Fruit fly (Drosophila melanogaster): Measurements from ENCODE around the gene CG34427.

Gene CG34427

DNA sequence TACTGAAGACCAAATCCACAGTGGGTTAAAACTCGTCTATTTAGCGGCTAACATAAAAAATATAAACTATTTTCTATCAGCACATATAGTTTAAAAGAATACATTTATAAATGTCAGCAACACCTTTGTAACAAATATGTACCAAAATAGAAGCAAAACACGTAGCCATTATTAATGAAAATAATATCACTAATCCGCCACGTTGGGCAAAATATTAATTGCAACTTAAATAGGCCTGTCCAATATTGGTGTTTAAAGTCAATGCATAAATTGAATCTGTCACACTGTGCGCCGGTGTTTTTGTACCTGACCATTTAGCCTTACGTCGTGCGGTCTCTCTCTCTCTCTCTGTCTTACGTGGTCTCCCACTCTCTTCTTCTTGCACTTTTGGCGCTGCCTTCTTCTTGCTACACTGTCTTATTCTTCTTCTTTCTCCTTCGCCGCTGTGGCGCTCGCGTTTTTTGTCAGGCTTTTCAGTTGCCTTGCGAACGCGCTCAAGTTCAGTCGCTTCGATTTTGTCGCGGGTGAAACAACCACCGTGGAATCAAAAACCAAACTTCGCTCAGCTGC, 38.5 kb upstream of the CG34427 start:
- TF ChIP-seq dsf (GFP tag; optimal IDR thresholded peaks at IDR 0.05; ENCODE audit: borderline replicate concordance): peak; percentile 82
- TF ChIP-seq usp (GFP tag; optimal IDR thresholded peaks at IDR 0.05): no peak
- peak; percentile 68 for TF ChIP-seq GATAd (GFP tag; optimal IDR thresholded peaks at IDR 0.05)
- TF ChIP-seq pan (optimal IDR thresholded peaks at IDR 0.05): no peak
- TF ChIP-seq sv (GFP tag; optimal IDR thresholded peaks at IDR 0.05): peak; percentile 99
- no peak for TF ChIP-seq lola (GFP tag; optimal IDR thresholded peaks at IDR 0.05)
- TF ChIP-seq woc (GFP tag; optimal IDR thresholded peaks at IDR 0.05): peak; percentile 97
- TF ChIP-seq sage (GFP tag; optimal IDR thresholded peaks at IDR 0.05): peak; percentile 93
- TF ChIP-seq Hnf4 (GFP tag; optimal IDR thresholded peaks at IDR 0.05): peak; percentile 93
- peak; percentile 87 for TF ChIP-seq CG32264 (GFP tag; optimal IDR thresholded peaks at IDR 0.05)
- TF ChIP-seq Hr78 (GFP tag; optimal IDR thresholded peaks at IDR 0.05): no peak
- TF ChIP-seq h (GFP tag; optimal IDR thresholded peaks at IDR 0.05): peak; percentile 98
- peak; percentile 76 for TF ChIP-seq Hr83 (GFP tag; optimal IDR thresholded peaks at IDR 0.05; ENCODE audit: poor library complexity, severe bottlenecking)
- TF ChIP-seq rgr (GFP tag; optimal IDR thresholded peaks at IDR 0.05): peak; percentile 97
- peak; percentile 98 for TF ChIP-seq CG9705 (GFP tag; optimal IDR thresholded peaks at IDR 0.05)
- peak; percentile 98 for TF ChIP-seq ey (GFP tag; optimal IDR thresholded peaks at IDR 0.05)
- TF ChIP-seq fru (GFP tag; optimal IDR thresholded peaks at IDR 0.05): peak; percentile 98
- TF ChIP-seq Vsx2 (GFP tag; optimal IDR thresholded peaks at IDR 0.05; ENCODE audit: partially characterized antibody): peak; percentile 87
- TF ChIP-seq psq (GFP tag; optimal IDR thresholded peaks at IDR 0.05): peak; percentile 96
- peak; percentile 98 for TF ChIP-seq Sp1 (GFP tag; optimal IDR thresholded peaks at IDR 0.05)
- no peak for TF ChIP-seq jim (GFP tag; optimal IDR thresholded peaks at IDR 0.05)
- TF ChIP-seq dl (GFP tag; optimal IDR thresholded peaks at IDR 0.05; ENCODE audit: insufficient read depth in 1 of 2, partially characterized antibody in 2 of 2): peak; percentile 9 to 73
- TF ChIP-seq Rel (GFP tag; optimal IDR thresholded peaks at IDR 0.05): peak; percentile 86
- peak; percentile 78 for TF ChIP-seq Rel (tag; optimal IDR thresholded peaks at IDR 0.05)
- TF ChIP-seq N (GFP tag; optimal IDR thresholded peaks at IDR 0.05): no peak
- peak; percentile 41 for TF ChIP-seq Dif (GFP tag; optimal IDR thresholded peaks at IDR 0.05; ENCODE audit: partially characterized antibody)
- peak; percentile 70 for TF ChIP-seq CrebA (GFP tag; optimal IDR thresholded peaks at IDR 0.05; ENCODE audit: borderline replicate concordance)
- TF ChIP-seq Myc (optimal IDR thresholded peaks at IDR 0.05): no peak
- TF ChIP-seq Mio (GFP tag; optimal IDR thresholded peaks at IDR 0.05): peak; percentile 84
- TF ChIP-seq Dfd (GFP tag; optimal IDR thresholded peaks at IDR 0.05): no peak
- no peak for TF ChIP-seq Abd-B (GFP tag; optimal IDR thresholded peaks at IDR 0.05)
- TF ChIP-seq brk (GFP tag; optimal IDR thresholded peaks at IDR 0.05): peak; percentile 94
- peak; percentile 98 for TF ChIP-seq dmrt93B (GFP tag; optimal IDR thresholded peaks at IDR 0.05)
- peak; percentile 97 for TF ChIP-seq br (GFP tag; optimal IDR thresholded peaks at IDR 0.05)
- TF ChIP-seq HLH106 (tag; optimal IDR thresholded peaks at IDR 0.05): peak; percentile 98
- TF ChIP-seq OdsH (GFP tag; optimal IDR thresholded peaks at IDR 0.05): peak; percentile 98
- TF ChIP-seq tai (GFP tag; optimal IDR thresholded peaks at IDR 0.05): peak; percentile 94
- TF ChIP-seq Jra (GFP tag; optimal IDR thresholded peaks at IDR 0.05): peak; percentile 89
- peak; percentile 86 to 97 for TF ChIP-seq foxo (GFP tag; optimal IDR thresholded peaks at IDR 0.05)

DNA sequence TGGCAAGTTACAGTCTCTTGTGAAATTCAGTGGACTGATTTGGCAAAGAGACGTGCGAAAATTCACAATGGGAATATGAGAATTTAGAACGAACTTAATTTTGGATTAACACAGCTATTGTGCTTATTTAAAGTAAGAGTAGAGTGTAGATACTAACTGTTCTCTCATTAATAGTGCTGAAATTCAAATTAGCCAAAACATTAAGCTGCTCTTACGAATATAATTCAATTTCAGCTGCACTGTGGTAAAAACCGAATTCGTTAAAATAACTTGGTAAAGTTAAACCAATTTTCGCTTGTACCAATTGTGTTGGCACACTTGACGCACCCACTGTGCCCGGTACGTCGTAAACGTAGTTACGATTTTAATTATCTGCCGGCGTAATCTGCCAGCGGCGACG, 36.7 kb upstream of the CG34427 start:
- TF ChIP-seq usp (GFP tag; optimal IDR thresholded peaks at IDR 0.05): no peak
- TF ChIP-seq tai (GFP tag; optimal IDR thresholded peaks at IDR 0.05): peak; percentile 6
- TF ChIP-seq Mio (GFP tag; optimal IDR thresholded peaks at IDR 0.05): no peak
- TF ChIP-seq ey (GFP tag; optimal IDR thresholded peaks at IDR 0.05): peak; percentile 64
- TF ChIP-seq Hnf4 (GFP tag; optimal IDR thresholded peaks at IDR 0.05): no peak
- TF ChIP-seq CG32264 (GFP tag; optimal IDR thresholded peaks at IDR 0.05): peak; percentile 13
- no peak for TF ChIP-seq Dif (GFP tag; optimal IDR thresholded peaks at IDR 0.05; ENCODE audit: partially characterized antibody)
- TF ChIP-seq sv (GFP tag; optimal IDR thresholded peaks at IDR 0.05): peak; percentile 19
- peak; percentile 65 for TF ChIP-seq fru (GFP tag; optimal IDR thresholded peaks at IDR 0.05)
- no peak for TF ChIP-seq brk (GFP tag; optimal IDR thresholded peaks at IDR 0.05)
- TF ChIP-seq HLH106 (tag; optimal IDR thresholded peaks at IDR 0.05): peak; percentile 56
- TF ChIP-seq Dfd (GFP tag; optimal IDR thresholded peaks at IDR 0.05): no peak
- no peak for TF ChIP-seq lola (GFP tag; optimal IDR thresholded peaks at IDR 0.05)
- TF ChIP-seq woc (GFP tag; optimal IDR thresholded peaks at IDR 0.05): no peak
- no peak for TF ChIP-seq CrebA (GFP tag; optimal IDR thresholded peaks at IDR 0.05; ENCODE audit: borderline replicate concordance)
- TF ChIP-seq sage (GFP tag; optimal IDR thresholded peaks at IDR 0.05): no peak
- no peak for TF ChIP-seq N (GFP tag; optimal IDR thresholded peaks at IDR 0.05)
- TF ChIP-seq jim (GFP tag; optimal IDR thresholded peaks at IDR 0.05): no peak
- TF ChIP-seq h (GFP tag; optimal IDR thresholded peaks at IDR 0.05): peak; percentile 63
- peak; percentile 52 for TF ChIP-seq dmrt93B (GFP tag; optimal IDR thresholded peaks at IDR 0.05)
- peak; percentile 13 for TF ChIP-seq psq (GFP tag; optimal IDR thresholded peaks at IDR 0.05)
- TF ChIP-seq rgr (GFP tag; optimal IDR thresholded peaks at IDR 0.05): peak; percentile 45
- TF ChIP-seq OdsH (GFP tag; optimal IDR thresholded peaks at IDR 0.05): peak; percentile 53
- TF ChIP-seq Sp1 (GFP tag; optimal IDR thresholded peaks at IDR 0.05): peak; percentile 31
- TF ChIP-seq foxo (GFP tag; optimal IDR thresholded peaks at IDR 0.05): peak in 1 of 2 experiments; percentile 59
- TF ChIP-seq br (GFP tag; optimal IDR thresholded peaks at IDR 0.05): peak; percentile 59
- no peak for TF ChIP-seq dsf (GFP tag; optimal IDR thresholded peaks at IDR 0.05; ENCODE audit: borderline replicate concordance)
- no peak for TF ChIP-seq GATAd (GFP tag; optimal IDR thresholded peaks at IDR 0.05)

Measured in whole organism, wandering third instar larva.